Fruit fly (Drosophila melanogaster): ENCODE data around the gene moi.

Gene moi

dm6 chr3R:18298900-18299321, 43.6 kb downstream of the moi start, which contains the start of gene Dlc90F (continued):
- TF ChIP-seq danr (GFP tag; IDR thresholded peaks at IDR 0.05) (peak; percentile 46; the same call in 1 of the 2 replicates), pita (GFP tag; optimal IDR thresholded peaks at IDR 0.05) (no peak), knrl (GFP tag; IDR thresholded peaks at IDR 0.05; ENCODE audit: partially characterized antibody) (peak; percentile 74), gce (GFP tag; IDR thresholded peaks at IDR 0.05) (no peak; the same call in 2 of the 3 replicates), Bgb (GFP tag; IDR thresholded peaks at IDR 0.05; ENCODE audit: partially characterized antibody) (peak; percentile 9; the same call in 1 of the 2 replicates), Xbp1 (GFP tag; optimal IDR thresholded peaks at IDR 0.05) (peak; percentile 82), tio (GFP tag; optimal IDR thresholded peaks at IDR 0.05) (peak; percentile 86), CG7963 (GFP tag; IDR thresholded peaks at IDR 0.05; ENCODE audit: partially characterized antibody) (no peak), amos (GFP tag; IDR thresholded peaks at IDR 0.05; ENCODE audit: partially characterized antibody) (0 out of 2 replicates have a peak, but pooled peaks have one; percentile 47), CG18011 (GFP tag; optimal IDR thresholded peaks at IDR 0.05) (peak; percentile 22), Fer1 (GFP tag; optimal IDR thresholded peaks at IDR 0.05) (no peak), HmgD (GFP tag; optimal IDR thresholded peaks at IDR 0.05) (peak; percentile 33), dati (GFP tag; IDR thresholded peaks at IDR 0.05) (no peak), bbx (GFP tag; IDR thresholded peaks at IDR 0.05; ENCODE audit: partially characterized antibody) (peak; percentile 9; the same call in 1 of the 2 replicates), fd96Cb (tag; optimal IDR thresholded peaks at IDR 0.05) (peak; percentile 65), hkb (optimal IDR thresholded peaks at IDR 0.05) (peak; percentile 94), hkb (GFP tag; IDR thresholded peaks at IDR 0.05) (peak; percentile 63; the same call in 1 of the 2 replicates), CG3726 (GFP tag; IDR thresholded peaks at IDR 0.05) (peak; percentile 72; the same call in 1 of the 3 replicates), pfk (GFP tag; optimal IDR thresholded peaks at IDR 0.05) (no peak), dmrt99B (tag; optimal IDR thresholded peaks at IDR 0.05) (peak; percentile 71), CG15269 (tag; optimal IDR thresholded peaks at IDR 0.05) (no peak), CG17361 (GFP tag; IDR thresholded peaks at IDR 0.05) (peak; percentile 84), CG18764 (GFP tag; optimal IDR thresholded peaks at IDR 0.05) (peak; percentile 38), CG4707 (GFP tag; optimal IDR thresholded peaks at IDR 0.05) (no peak), CHES-1-like (GFP tag; optimal IDR thresholded peaks at IDR 0.05) (peak; percentile 86), Ada2b (GFP tag; IDR thresholded peaks at IDR 0.05) (peak; percentile 57; the same call in 1 of the 2 replicates), abd-A (tag; optimal IDR thresholded peaks at IDR 0.05) (peak; percentile 49), CG31365 (tag; optimal IDR thresholded peaks at IDR 0.05) (no peak), tll (GFP tag; optimal IDR thresholded peaks at IDR 0.05) (peak; percentile 7 to 56), CG8359 (GFP tag; optimal IDR thresholded peaks at IDR 0.05; ENCODE audit: borderline replicate concordance) (no peak), Nf-YC (tag; optimal IDR thresholded peaks at IDR 0.05) (peak; percentile 69), salm (tag; optimal IDR thresholded peaks at IDR 0.05) (peak; percentile 26), CG1832 (GFP tag; optimal IDR thresholded peaks at IDR 0.05) (no peak), CG1602 (GFP tag; optimal IDR thresholded peaks at IDR 0.05) (peak; percentile 75), Hmx (GFP tag; optimal IDR thresholded peaks at IDR 0.05) (peak; percentile 24), CG8388 (GFP tag; optimal IDR thresholded peaks at IDR 0.05) (peak; percentile 72), CG3847 (GFP tag; IDR thresholded peaks at IDR 0.05) (peak; percentile 86), repo (GFP tag; optimal IDR thresholded peaks at IDR 0.05) (peak; percentile 49), inv (GFP tag; IDR thresholded peaks at IDR 0.05; ENCODE audit: partially characterized antibody) (peak; percentile 29; the same call in 1 of the 2 replicates), lilli (GFP tag; optimal IDR thresholded peaks at IDR 0.05) (peak; percentile 83), CG6654 (GFP tag; optimal IDR thresholded peaks at IDR 0.05) (peak; percentile 13), cg (GFP tag; optimal IDR thresholded peaks at IDR 0.05) (no peak), Dip2 (GFP tag; IDR thresholded peaks at IDR 0.05) (no peak), NFAT (GFP tag; IDR thresholded peaks at IDR 0.05) (peak; percentile 65), CG18619 (GFP tag; optimal IDR thresholded peaks at IDR 0.05) (peak; percentile 78), yki (optimal IDR thresholded peaks at IDR 0.05) (no peak), p53 (GFP tag; optimal IDR thresholded peaks at IDR 0.05) (peak; percentile 68), Dbx (GFP tag; IDR thresholded peaks at IDR 0.05) (peak; percentile 72; the same call in 2 of the 3 replicates), CG2678 (tag; optimal IDR thresholded peaks at IDR 0.05) (peak; percentile 76), trem (tag; optimal IDR thresholded peaks at IDR 0.05) (peak; percentile 83)

Data from whole organism, embryonic.